Fruit fly (Drosophila melanogaster) whole organism, embryonic: ENCODE results near the gene CG5612.

ENCODE experiments used
- Ada2b ChIP-seq: fragments of 200-800 bp; sonication (Bioruptor generic); IDR thresholded peaks from 2 replicates; pipeline ENCODE4 v1.3.6; 2022; ENCODE audit warnings: missing biosample characterization, missing genetic modification characterization
- B-H1 ChIP-seq: fragments of 200-800 bp; sonication (Bioruptor generic); IDR thresholded peaks from 3 replicates; pipeline ENCODE4 v1.3.6; 2022; ENCODE audit warnings: missing biosample characterization, missing genetic modification characterization
- Blimp-1 ChIP-seq: fragments of 200-800 bp; sonication (Bioruptor generic); optimal IDR thresholded peaks from 3 replicates; lab custom pipeline; 2018; ENCODE audit warnings: missing biosample characterization, missing genetic modification characterization, mild to moderate bottlenecking, moderate library complexity, missing genetic modification reagents
- CG10431 ChIP-seq: fragments of 200-800 bp; sonication (Bioruptor generic); optimal IDR thresholded peaks from 3 replicates; lab custom pipeline; 2018; ENCODE audit warnings: missing biosample characterization, mild to moderate bottlenecking, missing genetic modification characterization
- CG11398 ChIP-seq: fragments of 200-800 bp; sonication (Bioruptor generic); optimal IDR thresholded peaks from 2 replicates; lab custom pipeline; 2016; ENCODE audit warnings: missing biosample characterization, missing genetic modification characterization
- CG12769 ChIP-seq: fragments of 200-800 bp; sonication (Bioruptor generic); optimal IDR thresholded peaks from 2 replicates; lab custom pipeline; 2019; ENCODE audit warnings: missing biosample characterization, mild to moderate bottlenecking, missing genetic modification characterization, moderate library complexity
- CG15073 ChIP-seq: fragments of 200-800 bp; sonication (Bioruptor generic); optimal IDR thresholded peaks from 2 replicates; lab custom pipeline; 2016; ENCODE audit warnings: missing biosample characterization, missing genetic modification characterization
- CG1529 ChIP-seq: fragments of 200-800 bp; sonication (Bioruptor generic); optimal IDR thresholded peaks from 3 replicates; lab custom pipeline; 2018; ENCODE audit warnings: missing biosample characterization, missing genetic modification characterization
- CG16863 ChIP-seq: fragments of 200-800 bp; sonication (Bioruptor generic); optimal IDR thresholded peaks from 3 replicates; lab custom pipeline; 2016; ENCODE audit warnings: missing biosample characterization, missing genetic modification characterization
- CG18011 ChIP-seq: fragments of 200-800 bp; sonication (Bioruptor generic); optimal IDR thresholded peaks from 2 replicates; lab custom pipeline; 2017; ENCODE audit warnings: missing biosample characterization, missing genetic modification characterization, mild to moderate bottlenecking, moderate library complexity, missing genotype
- CG18476 ChIP-seq: fragments of 200-800 bp; sonication (Bioruptor generic); optimal IDR thresholded peaks from 2 replicates; lab custom pipeline; 2016; ENCODE audit warnings: missing biosample characterization, mild to moderate bottlenecking, missing genetic modification characterization
- CG30403 ChIP-seq: fragments of 200-800 bp; sonication (Bioruptor generic); optimal IDR thresholded peaks from 3 replicates; lab custom pipeline; 2016; ENCODE audit warnings: missing biosample characterization, missing genetic modification characterization
- CG4404 ChIP-seq: fragments of 200-800 bp; sonication (Bioruptor generic); IDR thresholded peaks from 2 replicates; pipeline ENCODE4 v1.3.6; 2022; ENCODE audit warnings: missing biosample characterization, missing genetic modification characterization
- CG5180 ChIP-seq: fragments of 200-800 bp; sonication (Bioruptor generic); optimal IDR thresholded peaks from 3 replicates; lab custom pipeline; 2017; ENCODE audit warnings: missing biosample characterization, missing genetic modification characterization, mild to moderate bottlenecking, moderate library complexity, missing genetic modification reagents
- CG8924 ChIP-seq: fragments of 200-800 bp; optimal IDR thresholded peaks from 3 replicates; lab custom pipeline; 2019; ENCODE audit warnings: missing biosample characterization, mild to moderate bottlenecking, missing genetic modification characterization, moderate library complexity
- Chrac-16 ChIP-seq: fragments of 200-800 bp; sonication (Bioruptor generic); optimal IDR thresholded peaks from 3 replicates; lab custom pipeline; 2016; ENCODE audit warnings: missing biosample characterization, missing genetic modification characterization
- CoRest ChIP-seq: fragments of 200-800 bp; sonication (Bioruptor generic); optimal IDR thresholded peaks from 3 replicates; lab custom pipeline; 2018; ENCODE audit warnings: missing biosample characterization, mild to moderate bottlenecking, missing genetic modification characterization, moderate library complexity
- Drgx ChIP-seq: fragments of 200-800 bp; sonication (Bioruptor generic); IDR thresholded peaks from 2 replicates; pipeline ENCODE4 v1.3.6; 2022; ENCODE audit warnings: missing biosample characterization, missing genetic modification characterization
- E2f2 ChIP-seq: fragments of 200-800 bp; sonication (Bioruptor generic); IDR thresholded peaks from 2 replicates; pipeline ENCODE4 v1.3.6; 2022; ENCODE audit warnings: missing biosample characterization, missing genetic modification characterization
- HLHmδ ChIP-seq: fragments of 200-800 bp; sonication (Bioruptor generic); optimal IDR thresholded peaks from 2 replicates; lab custom pipeline; 2018; ENCODE audit warnings: missing biosample characterization, mild to moderate bottlenecking, missing genetic modification characterization, moderate library complexity
- HmgD ChIP-seq: fragments of 200-800 bp; sonication (Bioruptor generic); optimal IDR thresholded peaks from 3 replicates; lab custom pipeline; 2016; ENCODE audit warnings: missing biosample characterization, missing genetic modification characterization
- Hmr ChIP-seq: fragments of 200-800 bp; sonication (Bioruptor generic); optimal IDR thresholded peaks from 3 replicates; lab custom pipeline; 2017; ENCODE audit warnings: mild to moderate bottlenecking, missing biosample characterization, missing genetic modification reagents, missing genetic modification characterization
- Nf-YC ChIP-seq: fragments of 200-800 bp; optimal IDR thresholded peaks from 3 replicates; lab custom pipeline; 2019; ENCODE audit warnings: missing biosample characterization, mild to moderate bottlenecking, missing genetic modification characterization, moderate library complexity
- chinmo ChIP-seq: fragments of 200-800 bp; sonication (Bioruptor generic); IDR thresholded peaks from 4 replicates; pipeline ENCODE4 v1.3.6; 2022; ENCODE audit warnings: missing biosample characterization, missing genetic modification characterization; ENCODE audit not compliant: partially characterized antibody
- corto ChIP-seq: fragments of 200-800 bp; sonication (Bioruptor generic); optimal IDR thresholded peaks from 2 replicates; lab custom pipeline; 2016; ENCODE audit warnings: missing biosample characterization, mild to moderate bottlenecking, missing genetic modification characterization, moderate library complexity
- crc ChIP-seq: fragments of 200-800 bp; sonication (Bioruptor generic); optimal IDR thresholded peaks from 2 replicates; lab custom pipeline; 2016; ENCODE audit warnings: missing biosample characterization, missing genetic modification characterization
- crp ChIP-seq, 2 experiments: fragments of 200-800 bp; sonication (Bioruptor generic); optimal IDR thresholded peaks; 2 replicates in 1 of 2; 3 replicates in 1 of 2; lab custom pipeline; 2017; ENCODE audit warnings: missing biosample characterization in 2 of 2, missing genetic modification characterization in 2 of 2, mild to moderate bottlenecking in 1 of 2, moderate library complexity in 1 of 2
- dan ChIP-seq: fragments of 200-800 bp; sonication (Bioruptor generic); IDR thresholded peaks from 2 replicates; pipeline ENCODE4 v1.3.6; 2022; ENCODE audit warnings: missing biosample characterization, missing genetic modification characterization
- danr ChIP-seq: fragments of 200-800 bp; sonication (Bioruptor generic); IDR thresholded peaks from 2 replicates; pipeline ENCODE4 v1.3.6; 2022; ENCODE audit warnings: missing biosample characterization, missing genetic modification characterization
- jigr1 ChIP-seq: fragments of 200-800 bp; sonication (Bioruptor generic); IDR thresholded peaks from 3 replicates; pipeline ENCODE4 v1.3.6; 2022; ENCODE audit warnings: missing biosample characterization, missing genetic modification characterization
- kay ChIP-seq: fragments of 200-800 bp; sonication (Bioruptor generic); optimal IDR thresholded peaks from 2 replicates; lab custom pipeline; 2016; ENCODE audit warnings: missing biosample characterization, missing genetic modification characterization
- lbe ChIP-seq: fragments of 200-800 bp; sonication (Bioruptor generic); optimal IDR thresholded peaks from 2 replicates; lab custom pipeline; 2016; ENCODE audit warnings: missing biosample characterization, mild to moderate bottlenecking, missing genetic modification characterization
- lilli ChIP-seq: fragments of 200-800 bp; sonication (Bioruptor generic); optimal IDR thresholded peaks from 3 replicates; lab custom pipeline; 2016; ENCODE audit warnings: missing biosample characterization, missing genetic modification characterization
- onecut ChIP-seq: fragments of 200-800 bp; sonication (Bioruptor generic); IDR thresholded peaks from 2 replicates; pipeline ENCODE4 v1.3.6; 2022; ENCODE audit warnings: missing biosample characterization, missing genetic modification characterization
- pb ChIP-seq: fragments of 200-800 bp; sonication (Bioruptor generic); optimal IDR thresholded peaks from 3 replicates; lab custom pipeline; 2016; ENCODE audit warnings: missing biosample characterization, missing genetic modification characterization
- row ChIP-seq: fragments of 200-800 bp; sonication (Bioruptor generic); IDR thresholded peaks from 3 replicates; pipeline ENCODE4 v1.3.6; 2022; ENCODE audit warnings: missing biosample characterization, missing genetic modification characterization
- sc ChIP-seq, 3 experiments: fragments of >200 bp in 2 of 3; fragments of 200-800 bp in 1 of 3; sonication (Bioruptor generic) in 1 of 3; optimal IDR thresholded peaks; 2 replicates in 2 of 3; 3 replicates in 1 of 3; lab custom pipeline; 2017; ENCODE audit warnings: mild to moderate bottlenecking in 1 of 3, missing biosample characterization in 1 of 3, missing genetic modification characterization in 1 of 3, missing genetic modification reagents in 1 of 3
- sim ChIP-seq: fragments of 200-800 bp; sonication (Bioruptor generic); IDR thresholded peaks from 2 replicates; pipeline ENCODE4 v1.3.6; 2022; ENCODE audit warnings: missing biosample characterization, missing genetic modification characterization

The CG5612 gene

DNA sequence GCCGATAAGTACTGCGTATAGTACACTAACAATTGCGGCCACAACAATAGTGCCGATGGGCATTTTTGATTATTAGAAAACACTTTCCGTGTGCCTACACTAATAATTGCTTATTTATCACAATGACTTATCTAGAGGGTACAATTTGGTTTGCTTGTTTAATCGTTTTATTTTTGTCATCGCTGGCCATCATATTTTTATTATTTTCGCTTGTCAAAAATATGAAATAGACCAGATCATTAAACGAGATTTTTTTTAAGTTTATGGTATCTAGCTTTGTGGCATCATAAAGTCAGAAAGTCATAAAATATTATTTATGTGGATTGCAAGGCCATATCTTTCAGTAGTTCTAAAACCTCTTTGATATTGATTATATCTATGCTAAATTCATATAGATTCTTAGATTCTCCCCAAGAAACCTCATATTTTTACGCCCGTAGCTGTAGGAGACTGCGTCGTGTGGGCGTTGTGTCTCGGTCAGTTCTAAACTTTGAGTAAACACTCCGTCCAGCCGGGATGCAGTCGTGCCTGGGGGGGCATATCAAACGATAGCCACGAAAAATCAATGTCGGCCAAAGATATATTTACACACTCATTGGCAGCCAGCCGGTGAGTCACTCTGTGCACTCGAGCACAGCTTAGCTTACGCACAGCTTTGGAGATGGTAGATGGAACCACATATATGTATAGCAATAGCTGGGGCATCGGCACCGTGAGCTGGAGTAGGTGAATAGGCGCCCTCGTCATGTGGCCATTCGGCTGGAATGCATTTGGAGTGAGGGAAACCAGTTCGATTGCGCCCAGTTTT, 21.0 kb downstream of the CG5612 start (continued):
- TF ChIP-seq CoRest (tag; lab: Kevin White, UChicago) = peak; percentile 43
- TF ChIP-seq Hmr (GFP tag; lab: Kevin White, UChicago) = no peak
- TF ChIP-seq CG15073 (GFP tag; lab: Kevin White, UChicago) = no peak
- TF ChIP-seq B-H1 (GFP tag; lab: Robert Waterston, UW) = no peak
- no peak for TF ChIP-seq crc
- TF ChIP-seq jigr1 (GFP tag; lab: Robert Waterston, UW) = no peak
- TF ChIP-seq Chrac-16 = no peak
- no peak for TF ChIP-seq lbe
- TF ChIP-seq row (GFP tag; lab: Robert Waterston, UW) = peak; percentile 37; the same call in 2 of the 3 replicates
- TF ChIP-seq dan (GFP tag; lab: Robert Waterston, UW) = no peak
- TF ChIP-seq CG30403 (GFP tag; lab: Kevin White, UChicago) = peak; percentile 58

DNA sequence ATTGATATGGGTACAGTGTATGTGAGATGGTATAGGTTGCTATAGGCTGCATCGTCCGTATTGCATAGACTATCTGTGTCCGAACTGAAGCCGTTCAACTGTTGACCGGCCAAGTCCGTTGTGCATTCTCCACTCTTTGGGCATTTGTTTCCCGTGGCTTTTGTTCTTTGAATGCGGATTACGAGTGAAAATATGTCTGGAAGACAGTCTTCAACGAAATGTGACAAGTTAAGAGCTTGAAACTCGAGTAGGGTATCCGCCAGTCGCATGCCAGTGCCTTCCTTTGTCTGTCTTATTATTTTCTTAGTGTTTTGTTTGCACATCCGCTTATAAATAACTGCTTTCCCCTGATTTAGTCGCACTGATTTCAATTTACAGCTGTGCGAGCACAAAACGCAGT, 22.1 kb downstream of the CG5612 start:
- TF ChIP-seq CG12769 (tag; lab: Kevin White, UChicago) (no peak), Drgx (GFP tag; lab: Robert Waterston, UW) (0 out of 2 replicates have a peak, but pooled peaks have one; percentile 42), kay (GFP tag; lab: Kevin White, UChicago) (no peak), B-H1 (GFP tag; lab: Robert Waterston, UW) (no peak), CG16863 (GFP tag; lab: Kevin White, UChicago) (no peak)

DNA sequence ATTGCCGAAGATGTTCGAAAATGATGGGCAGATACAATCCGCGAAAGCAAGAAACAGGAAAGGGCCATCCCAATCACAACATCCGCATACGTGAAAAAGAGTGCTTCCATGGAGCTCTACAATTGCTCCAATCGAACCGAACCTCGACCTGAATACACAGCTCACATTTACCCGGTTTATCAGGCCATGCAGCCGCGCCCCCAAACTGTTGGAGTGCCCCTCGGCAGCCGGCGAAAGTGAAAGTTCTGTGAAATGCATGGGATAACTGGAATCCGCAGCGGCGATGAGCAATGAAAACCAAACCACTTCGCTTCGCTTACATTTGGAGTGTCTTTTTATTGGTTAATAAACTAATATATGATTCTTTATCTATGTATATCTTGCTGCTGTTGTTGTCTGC, 28.6 kb downstream of the CG5612 start:
- TF ChIP-seq Blimp-1 (GFP tag; lab: Kevin White, UChicago) (peak; percentile 99), CG18476 (GFP tag; lab: Kevin White, UChicago) (peak; percentile 49), Ada2b (no peak), pb (GFP tag; lab: Kevin White, UChicago) (no peak), lilli (no peak), corto (GFP tag; lab: Kevin White, UChicago) (no peak), CG4404 (no peak), CG5180 (GFP tag; lab: Kevin White, UChicago) (peak; percentile 90), CG30403 (GFP tag; lab: Kevin White, UChicago) (no peak), CG11398 (no peak), HLHmδ (GFP tag; lab: Kevin White, UChicago) (peak; percentile 73), sc (optimal IDR thresholded peaks at IDR 0.05; lab: Kevin White, UChicago) (no peak), sc (GFP tag; optimal IDR thresholded peaks at IDR 0.05; lab: Kevin White, UChicago) (no peak), CG10431 (GFP tag; lab: Kevin White, UChicago) (peak; percentile 40), Nf-YC (tag; lab: Kevin White, UChicago) (no peak), sim (GFP tag; lab: Robert Waterston, UW) (0 out of 2 replicates have a peak, but pooled peaks have one; percentile 20)

DNA sequence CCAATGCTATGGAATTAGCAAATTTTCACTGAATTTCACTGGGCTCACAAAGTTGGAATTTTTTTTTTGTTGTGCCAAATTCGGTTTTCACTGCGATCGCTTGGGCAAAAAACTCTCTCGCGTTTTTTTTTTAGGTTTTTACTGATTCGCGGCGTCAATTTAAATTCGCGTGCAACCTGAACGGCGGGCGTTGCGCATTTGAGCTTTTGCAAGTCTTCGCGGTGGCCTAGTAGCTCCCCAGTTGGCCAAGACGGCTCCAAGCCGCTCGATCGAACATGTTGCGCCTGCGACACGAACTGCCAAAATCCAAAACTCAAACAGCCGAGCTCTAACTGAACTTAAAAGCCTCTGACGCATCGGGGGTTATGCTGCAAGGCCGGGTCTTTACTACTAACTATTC, 29.8 kb downstream of the CG5612 start, which contains the start of gene CG5639:
Gene CG5639 (minus strand): TSS at position 152 of the 400 bp plus-strand sequence.
- TF ChIP-seq onecut (no peak), CG5180 (GFP tag; lab: Kevin White, UChicago) (peak; percentile 97), CG1529 (GFP tag; lab: Kevin White, UChicago) (no peak), E2f2 (peak; percentile 11; the same call in 1 of the 2 replicates), CG8924 (tag; lab: Kevin White, UChicago) (no peak), danr (GFP tag; lab: Robert Waterston, UW) (no peak), HmgD (GFP tag; lab: Kevin White, UChicago) (no peak), sc (optimal IDR thresholded peaks at IDR 0.05; lab: Kevin White, UChicago) (no peak), sc (GFP tag; optimal IDR thresholded peaks at IDR 0.05; lab: Kevin White, UChicago) (no peak), crp (GFP tag; optimal IDR thresholded peaks at IDR 0.05; lab: Kevin White, UChicago) (no peak), chinmo (GFP tag; lab: Robert Waterston, UW) (0 out of 4 replicates have a peak, but pooled peaks have one; percentile 62), CG18011 (GFP tag; lab: Kevin White, UChicago) (peak; percentile 84)
